Fruit fly (Drosophila melanogaster) whole organism, embryonic: Measurements from ENCODE around the gene CG45105.

ENCODE experiments used
- Bdp1 ChIP-seq: fragments of 200-800 bp; sonication (Bioruptor generic); optimal IDR thresholded peaks from 3 replicates; lab custom pipeline; 2016; ENCODE audit warnings: missing biosample characterization, missing genetic modification characterization
- BtbVII ChIP-seq: fragments of 200-800 bp; sonication (Bioruptor generic); optimal IDR thresholded peaks from 3 replicates; lab custom pipeline; 2017; ENCODE audit warnings: missing biosample characterization, mild to moderate bottlenecking, missing genetic modification characterization
- CG10321 ChIP-seq: fragments of 200-800 bp; sonication (Bioruptor generic); IDR thresholded peaks from 2 replicates; pipeline ENCODE4 v1.3.6; 2022; ENCODE audit warnings: missing biosample characterization, missing genetic modification characterization
- CG10654 ChIP-seq: fragments of 200-800 bp; sonication (Bioruptor generic); optimal IDR thresholded peaks from 2 replicates; lab custom pipeline; 2016; ENCODE audit warnings: missing biosample characterization, missing genetic modification characterization
- CG11247 ChIP-seq: fragments of 200-800 bp; sonication (Bioruptor generic); IDR thresholded peaks from 2 replicates; pipeline ENCODE4 v1.3.6; 2022; ENCODE audit warnings: missing biosample characterization, missing genetic modification characterization
- CG11398 ChIP-seq: fragments of 200-800 bp; sonication (Bioruptor generic); optimal IDR thresholded peaks from 2 replicates; lab custom pipeline; 2016; ENCODE audit warnings: missing biosample characterization, missing genetic modification characterization
- CG13123 ChIP-seq: fragments of 200-800 bp; sonication (Bioruptor generic); optimal IDR thresholded peaks from 2 replicates; lab custom pipeline; 2016; ENCODE audit warnings: missing biosample characterization, missing genetic modification characterization
- CG13424 ChIP-seq: fragments of 200-800 bp; sonication (Bioruptor generic); optimal IDR thresholded peaks from 2 replicates; lab custom pipeline; 2019; ENCODE audit warnings: missing biosample characterization, mild to moderate bottlenecking, missing genetic modification characterization, moderate library complexity
- CG13775 ChIP-seq: fragments of 200-800 bp; sonication (Bioruptor generic); optimal IDR thresholded peaks from 3 replicates; lab custom pipeline; 2017; ENCODE audit warnings: missing biosample characterization, mild to moderate bottlenecking, missing genetic modification characterization
- CG14050 ChIP-seq: fragments of 200-800 bp; sonication (Bioruptor generic); IDR thresholded peaks from 3 replicates; pipeline ENCODE4 v1.3.6; 2022; ENCODE audit warnings: missing biosample characterization, missing genetic modification characterization
- CG15073 ChIP-seq: fragments of 200-800 bp; sonication (Bioruptor generic); optimal IDR thresholded peaks from 2 replicates; lab custom pipeline; 2016; ENCODE audit warnings: missing biosample characterization, missing genetic modification characterization
- CG16863 ChIP-seq: fragments of 200-800 bp; sonication (Bioruptor generic); optimal IDR thresholded peaks from 3 replicates; lab custom pipeline; 2016; ENCODE audit warnings: missing biosample characterization, missing genetic modification characterization
- CG17328 ChIP-seq: fragments of 200-800 bp; sonication (Bioruptor generic); IDR thresholded peaks from 2 replicates; pipeline ENCODE4 v1.3.6; 2022; ENCODE audit warnings: missing biosample characterization, missing genetic modification characterization
- CG17802 ChIP-seq: fragments of 200-800 bp; sonication (Bioruptor generic); optimal IDR thresholded peaks from 2 replicates; lab custom pipeline; 2018; ENCODE audit warnings: missing biosample characterization, mild to moderate bottlenecking, missing genetic modification characterization, moderate library complexity
- CG18011 ChIP-seq: fragments of 200-800 bp; sonication (Bioruptor generic); optimal IDR thresholded peaks from 2 replicates; lab custom pipeline; 2017; ENCODE audit warnings: missing biosample characterization, missing genetic modification characterization, mild to moderate bottlenecking, moderate library complexity, missing genotype
- CG31388 ChIP-seq: fragments of 200-800 bp; sonication (Bioruptor generic); optimal IDR thresholded peaks from 2 replicates; lab custom pipeline; 2016; ENCODE audit warnings: missing biosample characterization, missing genetic modification characterization
- CG32767 ChIP-seq: fragments of 200-800 bp; sonication (Bioruptor generic); IDR thresholded peaks from 2 replicates; pipeline ENCODE4 v1.3.6; 2022; ENCODE audit warnings: missing biosample characterization, missing genetic modification characterization
- CG3995 ChIP-seq: fragments of 200-800 bp; sonication (Bioruptor generic); optimal IDR thresholded peaks from 3 replicates; lab custom pipeline; 2016; ENCODE audit warnings: missing biosample characterization, missing genetic modification characterization
- CG4328 ChIP-seq: fragments of 200-800 bp; sonication (Bioruptor generic); optimal IDR thresholded peaks from 3 replicates; lab custom pipeline; 2017; ENCODE audit warnings: missing biosample characterization, missing genetic modification reagents, missing genetic modification characterization
- CG4360 ChIP-seq: fragments of 200-800 bp; sonication (Bioruptor generic); IDR thresholded peaks from 2 replicates; pipeline ENCODE4 v1.3.6; 2022; ENCODE audit warnings: missing biosample characterization, missing genetic modification characterization
- CG6175 ChIP-seq: fragments of 200-800 bp; sonication (Bioruptor generic); IDR thresholded peaks from 3 replicates; pipeline ENCODE4 v1.3.6; 2022; ENCODE audit warnings: missing biosample characterization, missing genetic modification characterization
- Drgx ChIP-seq: fragments of 200-800 bp; sonication (Bioruptor generic); IDR thresholded peaks from 2 replicates; pipeline ENCODE4 v1.3.6; 2022; ENCODE audit warnings: missing biosample characterization, missing genetic modification characterization
- H2.0 ChIP-seq: fragments of 200-800 bp; sonication (Bioruptor generic); IDR thresholded peaks from 2 replicates; pipeline ENCODE4 v1.3.6; 2022; ENCODE audit warnings: missing biosample characterization, missing genetic modification characterization
- HLH4C ChIP-seq: fragments of 200-800 bp; sonication (Bioruptor generic); IDR thresholded peaks from 3 replicates; pipeline ENCODE4 v1.3.6; 2022; ENCODE audit warnings: missing biosample characterization, missing genetic modification characterization; ENCODE audit not compliant: partially characterized antibody
- HLHmδ ChIP-seq: fragments of 200-800 bp; sonication (Bioruptor generic); optimal IDR thresholded peaks from 2 replicates; lab custom pipeline; 2018; ENCODE audit warnings: missing biosample characterization, mild to moderate bottlenecking, missing genetic modification characterization, moderate library complexity
- HmgZ ChIP-seq: fragments of 200-800 bp; sonication (Bioruptor generic); optimal IDR thresholded peaks from 2 replicates; lab custom pipeline; 2018; ENCODE audit warnings: missing biosample characterization, mild to moderate bottlenecking, missing genetic modification characterization
- Hr51 ChIP-seq, 2 experiments: fragments of 200-800 bp; sonication (Bioruptor generic); optimal IDR thresholded peaks; 2 replicates in 1 of 2; 3 replicates in 1 of 2; lab custom pipeline; 2016 to 2018; ENCODE audit warnings: missing biosample characterization in 2 of 2, missing genetic modification characterization in 2 of 2, mild to moderate bottlenecking in 1 of 2, moderate library complexity in 1 of 2
- Mes4 ChIP-seq: fragments of 200-800 bp; sonication (Bioruptor generic); optimal IDR thresholded peaks from 2 replicates; lab custom pipeline; 2016; ENCODE audit warnings: missing biosample characterization, missing genetic modification characterization
- NFAT ChIP-seq: fragments of 200-800 bp; sonication (Bioruptor generic); IDR thresholded peaks from 2 replicates; pipeline ENCODE4 v1.3.6; 2022; ENCODE audit warnings: missing biosample characterization, missing genetic modification characterization
- NK7.1 ChIP-seq: fragments of 200-800 bp; sonication (Bioruptor generic); optimal IDR thresholded peaks from 3 replicates; lab custom pipeline; 2016; ENCODE audit warnings: missing biosample characterization, missing genetic modification characterization
- Nf-YB ChIP-seq: fragments of 200-800 bp; sonication (Bioruptor generic); optimal IDR thresholded peaks from 3 replicates; lab custom pipeline; 2019; ENCODE audit warnings: missing biosample characterization, mild to moderate bottlenecking, missing genetic modification characterization, moderate library complexity
- Scr ChIP-seq: fragments of 200-800 bp; sonication (Bioruptor generic); IDR thresholded peaks from 2 replicates; pipeline ENCODE4 v1.3.6; 2022; ENCODE audit warnings: missing biosample characterization, missing genetic modification characterization; ENCODE audit not compliant: partially characterized antibody
- ab ChIP-seq: fragments of 200-800 bp; sonication (Bioruptor generic); optimal IDR thresholded peaks from 2 replicates; lab custom pipeline; 2016; ENCODE audit warnings: missing biosample characterization, missing genetic modification characterization
- abd-A ChIP-seq: fragments of 200-800 bp; sonication (Bioruptor generic); optimal IDR thresholded peaks from 3 replicates; lab custom pipeline; 2019; ENCODE audit warnings: missing biosample characterization, mild to moderate bottlenecking, missing genetic modification characterization, moderate library complexity
- btn ChIP-seq: fragments of 200-800 bp; sonication (Bioruptor generic); optimal IDR thresholded peaks from 2 replicates; lab custom pipeline; 2016; ENCODE audit warnings: missing biosample characterization, missing genetic modification characterization
- chm ChIP-seq: fragments of 200-800 bp; sonication (Bioruptor generic); IDR thresholded peaks from 2 replicates; pipeline ENCODE4 v1.3.6; 2022; ENCODE audit warnings: missing biosample characterization, missing genetic modification characterization
- ci ChIP-seq: fragments of 200-800 bp; sonication (Bioruptor generic); IDR thresholded peaks from 3 replicates; pipeline ENCODE4 v1.3.6; 2022; ENCODE audit warnings: missing biosample characterization, missing genetic modification characterization
- dan ChIP-seq: fragments of 200-800 bp; sonication (Bioruptor generic); IDR thresholded peaks from 2 replicates; pipeline ENCODE4 v1.3.6; 2022; ENCODE audit warnings: missing biosample characterization, missing genetic modification characterization
- dati ChIP-seq: fragments of 200-800 bp; sonication (Bioruptor generic); IDR thresholded peaks from 2 replicates; pipeline ENCODE4 v1.3.6; 2022; ENCODE audit warnings: missing biosample characterization, missing genetic modification characterization
- esg ChIP-seq: fragments of 200-800 bp; sonication (Bioruptor generic); conservative IDR thresholded peaks from 2 replicates; pipeline ENCODE4 v1.3.6; 2022; ENCODE audit warnings: missing biosample characterization, missing genetic modification characterization
- exex ChIP-seq: fragments of 200-800 bp; sonication (Bioruptor generic); optimal IDR thresholded peaks from 4 replicates; lab custom pipeline; 2018; ENCODE audit warnings: missing biosample characterization, mild to moderate bottlenecking, missing genetic modification characterization, moderate library complexity
- eyg ChIP-seq: fragments of 200-800 bp; sonication (Bioruptor generic); optimal IDR thresholded peaks from 3 replicates; lab custom pipeline; 2016; ENCODE audit warnings: missing biosample characterization, missing genetic modification characterization
- lilli ChIP-seq: fragments of 200-800 bp; sonication (Bioruptor generic); optimal IDR thresholded peaks from 3 replicates; lab custom pipeline; 2016; ENCODE audit warnings: missing biosample characterization, missing genetic modification characterization
- lov ChIP-seq, 2 experiments: fragments of 200-800 bp in 1 of 2; fragments of >200 bp in 1 of 2; sonication (Bioruptor generic) in 1 of 2; IDR thresholded peaks in 1 of 2; optimal IDR thresholded peaks in 1 of 2; 2 replicates in 1 of 2; 3 replicates in 1 of 2; pipeline versions ENCODE4 v1.3.6 to Lab custom; 2017 to 2022; ENCODE audit warnings: missing biosample characterization in 1 of 2, missing genetic modification characterization in 1 of 2
- nerfin-2 ChIP-seq: fragments of 200-800 bp; sonication (Bioruptor generic); IDR thresholded peaks from 2 replicates; pipeline ENCODE4 v1.3.6; 2022; ENCODE audit warnings: missing biosample characterization, missing genetic modification characterization; ENCODE audit not compliant: partially characterized antibody
- run ChIP-seq: fragments of 200-800 bp; sonication (Bioruptor generic); optimal IDR thresholded peaks from 3 replicates; lab custom pipeline; 2018; ENCODE audit warnings: missing biosample characterization, mild to moderate bottlenecking, missing genetic modification characterization
- sd ChIP-seq: fragments of 200-800 bp; sonication (Bioruptor generic); optimal IDR thresholded peaks from 3 replicates; lab custom pipeline; 2018; ENCODE audit warnings: missing biosample characterization, mild to moderate bottlenecking, missing genetic modification characterization, moderate library complexity
- sens ChIP-seq: fragments of 200-800 bp; sonication (Bioruptor generic); peaks from one replicate; lab custom pipeline; 2016; ENCODE audit warnings: missing biosample characterization, missing genetic modification characterization
- sens-2 ChIP-seq: fragments of 200-800 bp; sonication (Bioruptor generic); IDR thresholded peaks from 2 replicates; pipeline ENCODE4 v1.3.6; 2022; ENCODE audit warnings: missing biosample characterization, missing genetic modification characterization
- sima ChIP-seq: fragments of 200-800 bp; sonication (Bioruptor generic); optimal IDR thresholded peaks from 2 replicates; lab custom pipeline; 2016; ENCODE audit warnings: missing biosample characterization, missing genetic modification characterization
- tll ChIP-seq, 2 experiments: fragments of 200-800 bp in 1 of 2; fragments of >200 bp in 1 of 2; sonication (Bioruptor generic) in 1 of 2; optimal IDR thresholded peaks; 2 replicates each; lab custom pipeline; 2017 to 2019; ENCODE audit warnings: missing biosample characterization in 2 of 2, missing genetic modification characterization in 2 of 2, mild to moderate bottlenecking in 1 of 2, moderate library complexity in 1 of 2
- vfl ChIP-seq: fragments of 200-800 bp; sonication (Bioruptor generic); optimal IDR thresholded peaks from 2 replicates; lab custom pipeline; 2016; ENCODE audit warnings: missing biosample characterization, missing genetic modification characterization

The CG45105 gene

dm6 chr3R:15934952-15935351 lies 17.1 kb upstream of the CG45105 start, which contains the start of gene Sap47 (continued):
- TF ChIP-seq H2.0 (GFP tag; lab: Robert Waterston, UW) (no peak), HmgZ (tag; lab: Kevin White, UChicago) (peak; percentile 58), dati (GFP tag; lab: Robert Waterston, UW) (no peak), lov (optimal IDR thresholded peaks at IDR 0.05; lab: Kevin White, UChicago) (no peak), lov (GFP tag; IDR thresholded peaks at IDR 0.05; lab: Robert Waterston, UW) (no peak), CG16863 (GFP tag; lab: Kevin White, UChicago) (no peak), CG17328 (GFP tag; lab: Robert Waterston, UW) (no peak), Mes4 (GFP tag; lab: Kevin White, UChicago) (no peak), HLH4C (peak; percentile 67; the same call in 2 of the 3 replicates), CG17802 (tag; lab: Kevin White, UChicago) (no peak), abd-A (peak; percentile 96), dan (GFP tag; lab: Robert Waterston, UW) (no peak), esg (GFP tag; lab: Robert Waterston, UW) (no peak), CG31388 (GFP tag; lab: Kevin White, UChicago) (no peak), exex (tag; lab: Kevin White, UChicago) (peak; percentile 40), Nf-YB (GFP tag; lab: Kevin White, UChicago) (no peak), lilli (GFP tag; lab: Kevin White, UChicago) (no peak), vfl (GFP tag; lab: Kevin White, UChicago) (no peak), btn (GFP tag; lab: Kevin White, UChicago) (no peak), CG6175 (no peak), NFAT (GFP tag; lab: Robert Waterston, UW) (no peak), eyg (no peak), CG10654 (GFP tag; lab: Kevin White, UChicago) (no peak), nerfin-2 (GFP tag; lab: Robert Waterston, UW) (peak; percentile 74), Scr (GFP tag; lab: Robert Waterston, UW) (peak; percentile 82), sima (no peak), CG11247 (GFP tag; lab: Robert Waterston, UW) (no peak), CG13775 (GFP tag; lab: Kevin White, UChicago) (no peak), CG3995 (peak; percentile 56), CG18011 (GFP tag; lab: Kevin White, UChicago) (no peak), CG11398 (GFP tag; lab: Kevin White, UChicago) (no peak), sd (tag; lab: Kevin White, UChicago) (peak; percentile 74), ab (GFP tag; lab: Kevin White, UChicago) (no peak), tll (GFP tag; optimal IDR thresholded peaks at IDR 0.05; lab: Kevin White, UChicago) (no peak), chm (no peak; the same call in 1 of the 2 replicates), CG15073 (GFP tag; lab: Kevin White, UChicago) (no peak), CG13424 (tag; lab: Kevin White, UChicago) (peak; percentile 14), Bdp1 (GFP tag; lab: Kevin White, UChicago) (no peak), ci (GFP tag; lab: Robert Waterston, UW) (no peak; the same call in 2 of the 3 replicates), sens-2 (GFP tag; lab: Robert Waterston, UW) (no peak), CG4360 (GFP tag; lab: Robert Waterston, UW) (no peak), CG4328 (GFP tag; lab: Kevin White, UChicago) (no peak), Hr51 (GFP tag; optimal IDR thresholded peaks at IDR 0.05; lab: Kevin White, UChicago) (peak in 1 of 2 experiments; percentile 0), CG32767 (GFP tag; lab: Robert Waterston, UW) (no peak), CG14050 (GFP tag; lab: Robert Waterston, UW) (no peak), CG13123 (GFP tag; lab: Kevin White, UChicago) (no peak), sens (GFP tag; lab: Kevin White, UChicago) (peak; percentile 54), CG10321 (no peak), run (tag; lab: Kevin White, UChicago) (no peak), Drgx (GFP tag; lab: Robert Waterston, UW) (no peak), BtbVII (GFP tag; lab: Kevin White, UChicago) (no peak), HLHmδ (GFP tag; lab: Kevin White, UChicago) (no peak), NK7.1 (GFP tag; lab: Kevin White, UChicago) (no peak)
